Worm (Caenorhabditis elegans) whole organism, L4 larva: Measurements from ENCODE around the gene ddn-1.

Experiments used
- F10B5.3 ChIP-seq: sonication (generic microtip); optimal IDR thresholded peaks from 2 replicates; lab custom pipeline; 2016; ENCODE audit warnings: mild to moderate bottlenecking, missing genetic modification characterization, missing compliant biosample characterization
- F26F4.8 ChIP-seq: fragments of 200-800 bp; sonication (Bioruptor generic); conservative IDR thresholded peaks from 2 replicates; pipeline ENCODE4 v1.3.6; 2022; ENCODE audit warnings: missing genetic modification characterization, missing compliant biosample characterization
- F44E2.7 ChIP-seq: fragments of 200-800 bp; sonication (Bioruptor generic); IDR thresholded peaks from 2 replicates; pipeline ENCODE4 v2.1.2; 2022; ENCODE audit warnings: missing genetic modification characterization, missing compliant biosample characterization
- R02D3.7 ChIP-seq: fragments of 150-350 bp; sonication (generic microtip); optimal IDR thresholded peaks from 3 replicates; lab custom pipeline; 2014; ENCODE audit warnings: missing biosample characterization, missing genetic modification characterization
- Y105C5A.15 ChIP-seq: fragments of 200-800 bp; sonication (Bioruptor generic); IDR thresholded peaks from 2 replicates; pipeline ENCODE4 v1.3.6; 2022; ENCODE audit warnings: missing genetic modification characterization, missing compliant biosample characterization
- Y48G9A.11 ChIP-seq: fragments of 200-800 bp; sonication (Bioruptor generic); IDR thresholded peaks from 2 replicates; pipeline ENCODE4 v1.3.6; 2022; ENCODE audit warnings: missing genetic modification reagents, missing genetic modification characterization, missing compliant biosample characterization
- Y5F2A.4 ChIP-seq: fragments of 200-800 bp; sonication (Bioruptor generic); optimal IDR thresholded peaks from 2 replicates; lab custom pipeline; 2018; ENCODE audit warnings: mild to moderate bottlenecking, missing genetic modification characterization, missing compliant biosample characterization
- ZK546.5 ChIP-seq, 2 experiments: sonication (generic microtip); optimal IDR thresholded peaks; 2 replicates each; lab custom pipeline; 2017; ENCODE audit warnings: missing biosample characterization in 2 of 2, missing genetic modification characterization in 2 of 2
- aha-1 ChIP-seq: fragments of 150-350 bp; peaks from one replicate; lab custom pipeline; 2014; ENCODE audit warnings: missing biosample characterization, missing genetic modification characterization
- ceh-44 ChIP-seq: fragments of 200-800 bp; sonication (Bioruptor generic); IDR thresholded peaks from 2 replicates; pipeline ENCODE4 v1.3.6; 2022; ENCODE audit warnings: missing genetic modification reagents, missing genetic modification characterization, missing compliant biosample characterization
- ceh-62 ChIP-seq: sonication (generic microtip); optimal IDR thresholded peaks from 2 replicates; lab custom pipeline; 2017; ENCODE audit warnings: missing biosample characterization, missing genetic modification characterization
- ctbp-1 ChIP-seq: fragments of 200-800 bp; sonication (Bioruptor generic); IDR thresholded peaks from 2 replicates; pipeline ENCODE4 v1.3.6; 2022; ENCODE audit warnings: missing genetic modification reagents, missing genetic modification characterization, missing compliant biosample characterization
- daf-12 ChIP-seq: fragments of 150-350 bp; optimal IDR thresholded peaks from 2 replicates; lab custom pipeline; 2014; ENCODE audit warnings: missing biosample characterization, missing genetic modification reagents, missing genetic modification characterization
- daf-16 ChIP-seq, 3 experiments: sonication (generic microtip); optimal IDR thresholded peaks; 2 replicates each; lab custom pipeline; 2016 to 2017; ENCODE audit warnings: missing genetic modification characterization in 3 of 3, missing genetic modification reagents in 3 of 3, mild to moderate bottlenecking in 2 of 3, missing compliant biosample characterization in 2 of 3, missing biosample characterization in 1 of 3, moderate library complexity in 1 of 3
- duxl-1 ChIP-seq: sonication (generic microtip); optimal IDR thresholded peaks from 2 replicates; lab custom pipeline; 2016; ENCODE audit warnings: mild to moderate bottlenecking, missing genetic modification characterization, moderate library complexity, missing compliant biosample characterization; ENCODE audit not compliant: poor library complexity
- dve-1 ChIP-seq: sonication (generic microtip); optimal IDR thresholded peaks from 2 replicates; lab custom pipeline; 2017; ENCODE audit warnings: antibody characterized with exemption, mild to moderate bottlenecking, missing genetic modification characterization, missing compliant biosample characterization; ENCODE audit not compliant: insufficient read depth
- egl-43 ChIP-seq: fragments of 200-800 bp; sonication (Bioruptor generic); IDR thresholded peaks from 2 replicates; pipeline ENCODE4 v1.3.6; 2022; ENCODE audit warnings: missing genetic modification reagents, missing genetic modification characterization, missing compliant biosample characterization
- fkh-10 ChIP-seq: fragments of 150-350 bp; optimal IDR thresholded peaks from 2 replicates; lab custom pipeline; 2014; ENCODE audit warnings: missing biosample characterization, missing genetic modification reagents, missing genetic modification characterization
- hif-1 ChIP-seq, 2 experiments: sonication (generic microtip); optimal IDR thresholded peaks; 2 replicates each; lab custom pipeline; 2016 to 2017; ENCODE audit warnings: missing compliant biosample characterization in 2 of 2, missing genetic modification characterization in 2 of 2, missing genetic modification reagents in 2 of 2, missing genotype in 2 of 2, mild to moderate bottlenecking in 1 of 2
- lim-7 ChIP-seq: fragments of 200-800 bp; sonication (Bioruptor generic); IDR thresholded peaks from 2 replicates; pipeline ENCODE4 v1.3.6; 2022; ENCODE audit warnings: missing genetic modification characterization, missing compliant biosample characterization
- lin-15B ChIP-seq: fragments of 150-350 bp; sonication (generic microtip); optimal IDR thresholded peaks from 3 replicates; lab custom pipeline; 2014; ENCODE audit warnings: missing biosample characterization, missing genetic modification characterization
- lin-38 ChIP-seq: fragments of 200-800 bp; sonication (Bioruptor generic); IDR thresholded peaks from 2 replicates; pipeline ENCODE4 v1.3.6; 2022; ENCODE audit warnings: missing genetic modification reagents, missing genetic modification characterization, missing compliant biosample characterization
- lir-3 ChIP-seq: sonication (generic microtip); optimal IDR thresholded peaks from 2 replicates; lab custom pipeline; 2016; ENCODE audit warnings: mild to moderate bottlenecking, missing genetic modification characterization, missing compliant biosample characterization
- mdt-29 ChIP-seq: fragments of 200-800 bp; sonication (Bioruptor generic); IDR thresholded peaks from 2 replicates; pipeline ENCODE4 v1.3.6; 2022; ENCODE audit warnings: missing genetic modification reagents, missing genetic modification characterization, missing compliant biosample characterization
- mep-1 ChIP-seq: fragments of 150-350 bp; sonication (generic microtip); optimal IDR thresholded peaks from 3 replicates; lab custom pipeline; 2014; ENCODE audit warnings: missing biosample characterization, missing genetic modification characterization
- mes-2 ChIP-seq: sonication (generic microtip); optimal IDR thresholded peaks from 2 replicates; lab custom pipeline; 2016; ENCODE audit warnings: missing genotype, mild to moderate bottlenecking, missing genetic modification characterization, missing compliant biosample characterization; ENCODE audit not compliant: poor library complexity, severe bottlenecking
- nhr-10 ChIP-seq: fragments of 150-350 bp; optimal IDR thresholded peaks from 2 replicates; lab custom pipeline; 2014; ENCODE audit warnings: missing biosample characterization, missing genetic modification characterization
- nhr-111 ChIP-seq: fragments of 200-800 bp; sonication (Bioruptor generic); optimal IDR thresholded peaks from 2 replicates; lab custom pipeline; 2018; ENCODE audit warnings: mild to moderate bottlenecking, missing genetic modification characterization, missing compliant biosample characterization
- nhr-237 ChIP-seq: sonication (generic microtip); optimal IDR thresholded peaks from 2 replicates; lab custom pipeline; 2017; ENCODE audit warnings: missing biosample characterization, missing genetic modification characterization
- nhr-28 ChIP-seq: fragments of 150-350 bp; optimal IDR thresholded peaks from 2 replicates; lab custom pipeline; 2014; ENCODE audit warnings: missing biosample characterization, missing genetic modification characterization
- nhr-41 ChIP-seq: fragments of 200-800 bp; sonication (Bioruptor generic); IDR thresholded peaks from 2 replicates; pipeline ENCODE4 v1.3.6; 2022; ENCODE audit warnings: missing genetic modification reagents, missing genetic modification characterization, missing compliant biosample characterization
- nhr-42 ChIP-seq: fragments of 200-800 bp; sonication (Bioruptor generic); IDR thresholded peaks from 2 replicates; pipeline ENCODE4 v1.3.6; 2022; ENCODE audit warnings: missing genetic modification characterization, missing compliant biosample characterization
- nhr-6 ChIP-seq: fragments of 150-350 bp; optimal IDR thresholded peaks from 2 replicates; lab custom pipeline; 2014; ENCODE audit warnings: missing biosample characterization, missing genetic modification characterization
- pqm-1 ChIP-seq: sonication (generic microtip); optimal IDR thresholded peaks from 2 replicates; lab custom pipeline; 2017; ENCODE audit warnings: missing biosample characterization, missing genetic modification characterization
- rbr-2 ChIP-seq: sonication (generic microtip); optimal IDR thresholded peaks from 2 replicates; lab custom pipeline; 2016; ENCODE audit warnings: missing genotype, missing genetic modification characterization, missing compliant biosample characterization
- snpc-1.2 ChIP-seq: fragments of 200-800 bp; sonication (Bioruptor generic); IDR thresholded peaks from 2 replicates; pipeline ENCODE4 v1.3.6; 2022; ENCODE audit warnings: missing genetic modification reagents, missing genetic modification characterization, missing compliant biosample characterization
- spr-1 ChIP-seq: sonication (generic microtip); optimal IDR thresholded peaks from 2 replicates; lab custom pipeline; 2016; ENCODE audit warnings: mild to moderate bottlenecking, missing genetic modification characterization, missing compliant biosample characterization
- tra-1 ChIP-seq: fragments of 200-800 bp; sonication (Bioruptor generic); IDR thresholded peaks from 2 replicates; pipeline ENCODE4 v1.3.6; 2022; ENCODE audit warnings: missing genetic modification reagents, missing genetic modification characterization, missing compliant biosample characterization
- unc-39 ChIP-seq: sonication (generic microtip); optimal IDR thresholded peaks from 2 replicates; lab custom pipeline; 2017; ENCODE audit warnings: missing biosample characterization, missing genetic modification characterization
- zfp-3 ChIP-seq: fragments of 200-800 bp; sonication (Bioruptor generic); conservative IDR thresholded peaks from 2 replicates; pipeline ENCODE4 v1.3.6; 2022; ENCODE audit warnings: missing genetic modification reagents, missing genetic modification characterization, missing compliant biosample characterization
- zip-11 ChIP-seq: fragments of 200-800 bp; sonication (Bioruptor generic); IDR thresholded peaks from 2 replicates; pipeline ENCODE4 v1.3.6; 2022; ENCODE audit warnings: missing genetic modification characterization, missing compliant biosample characterization
- zip-2 ChIP-seq: fragments of 150-350 bp; optimal IDR thresholded peaks from 2 replicates; lab custom pipeline; 2014; ENCODE audit warnings: missing biosample characterization, missing genetic modification characterization
- ztf-11 ChIP-seq: fragments of 150-350 bp; optimal IDR thresholded peaks from 2 replicates; lab custom pipeline; 2014; ENCODE audit warnings: missing biosample characterization, missing genetic modification characterization
- ztf-7 ChIP-seq: fragments of 150-350 bp; optimal IDR thresholded peaks from 2 replicates; lab custom pipeline; 2014; ENCODE audit warnings: missing biosample characterization, missing genetic modification characterization

The ddn-1 gene

ce11 chrV:8745858-8746257, 14.5 kb downstream of the ddn-1 start, which contains the start of gene B0507.6:
Gene B0507.6 (plus strand): TSS chrV:8746158.
- no peak for TF ChIP-seq zip-11 (GFP tag; lab: Robert Waterston, UW)
- no peak for TF ChIP-seq lin-15B
- TF ChIP-seq fkh-10 (GFP tag; lab: Kevin White, UChicago), result no peak
- TF ChIP-seq mep-1 (tag; lab: Kevin White, UChicago), result no peak
- no peak for TF ChIP-seq nhr-237 (tag; lab: Kevin White, UChicago)
- no peak for TF ChIP-seq ceh-44 (GFP tag; lab: Robert Waterston, UW)

- TF ChIP-seq hif-1 (tag; optimal IDR thresholded peaks at IDR 0.05; lab: Kevin White, UChicago), result no peak
- peak; percentile 13 for TF ChIP-seq aha-1
- no peak for TF ChIP-seq daf-16 (GFP tag; optimal IDR thresholded peaks at IDR 0.05; lab: Kevin White, UChicago)
- TF ChIP-seq daf-16 (tag; optimal IDR thresholded peaks at IDR 0.05; lab: Kevin White, UChicago), result peak; percentile 59
These were observed 21.2 kb downstream of the ddn-1 start, which contains the start of gene ZC196.2 for ce11 chrV:8739136-8739535. Gene ZC196.2 (plus strand): TSS chrV:8739436.

ce11 chrV:8736369-8736768, 23.9 kb downstream of the ddn-1 start, which contains the start of gene ZC196.3:
Gene ZC196.3 (plus strand): TSS chrV:8736669.
- TF ChIP-seq lim-7 (GFP tag; lab: Robert Waterston, UW), result no peak
- no peak for TF ChIP-seq unc-39 (tag; lab: Kevin White, UChicago)
- TF ChIP-seq ztf-7 (tag; lab: Kevin White, UChicago), result no peak
- TF ChIP-seq nhr-42 (GFP tag; lab: Robert Waterston, UW), result no peak
- no peak for TF ChIP-seq tra-1 (GFP tag; lab: Robert Waterston, UW)
- no peak for TF ChIP-seq ctbp-1 (GFP tag; lab: Robert Waterston, UW)
- TF ChIP-seq F44E2.7 (GFP tag; lab: Robert Waterston, UW), result no peak
- no peak for TF ChIP-seq Y48G9A.11 (GFP tag; lab: Robert Waterston, UW)
- no peak for TF ChIP-seq nhr-237 (tag; lab: Kevin White, UChicago)
- no peak for TF ChIP-seq Y5F2A.4 (GFP tag; lab: Kevin White, UChicago)
- TF ChIP-seq lin-15B, result no peak
- TF ChIP-seq R02D3.7 (tag; lab: Kevin White, UChicago), result no peak
- TF ChIP-seq zip-11 (GFP tag; lab: Robert Waterston, UW), result no peak
- no peak for TF ChIP-seq nhr-41
- no peak for TF ChIP-seq egl-43 (GFP tag; lab: Robert Waterston, UW)
- no peak for TF ChIP-seq nhr-111
- TF ChIP-seq daf-12 (tag; lab: Kevin White, UChicago), result no peak

- TF ChIP-seq pqm-1 (tag; lab: Kevin White, UChicago) (peak; percentile 76), zip-2 (tag; lab: Kevin White, UChicago) (no peak), nhr-28 (peak; percentile 16), daf-16 (GFP tag; optimal IDR thresholded peaks at IDR 0.05; lab: Kevin White, UChicago) (no peak), daf-16 (tag; optimal IDR thresholded peaks at IDR 0.05; lab: Kevin White, UChicago) (peak; percentile 74), F26F4.8 (GFP tag; lab: Robert Waterston, UW) (no peak), dve-1 (peak; percentile 39)
These were observed 27.4 kb downstream of the ddn-1 start, which contains the start of gene ZC196.4 for ce11 chrV:8732934-8733333. Gene ZC196.4 (plus strand): TSS chrV:8733106.

DNA sequence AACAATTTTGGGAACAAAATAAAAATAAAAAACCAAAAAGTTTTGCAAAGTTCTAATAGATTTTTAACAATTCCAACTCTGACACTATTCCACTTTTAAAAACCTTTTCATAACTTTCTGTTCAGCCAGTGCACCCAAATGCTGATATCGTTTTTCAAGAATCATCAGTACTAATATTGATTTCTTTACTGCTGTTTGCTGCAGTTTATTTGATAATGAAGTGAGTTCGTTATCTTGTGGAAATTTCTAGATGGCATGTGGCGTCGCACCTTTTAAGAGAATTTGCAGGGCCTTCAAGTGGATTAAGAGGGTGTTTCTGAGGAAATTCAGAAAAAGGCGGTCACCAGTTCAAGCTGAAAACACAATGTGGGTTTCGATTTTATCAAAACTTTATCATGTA, 29.3 kb downstream of the ddn-1 start:
- TF ChIP-seq zfp-3 (GFP tag; lab: Robert Waterston, UW), result no peak
- TF ChIP-seq mes-2 (tag; lab: Kevin White, UChicago), result no peak
- TF ChIP-seq ceh-62 (tag; lab: Kevin White, UChicago), result no peak
- TF ChIP-seq mep-1 (tag; lab: Kevin White, UChicago), result no peak
- TF ChIP-seq spr-1 (tag; lab: Kevin White, UChicago), result no peak
- no peak for TF ChIP-seq ZK546.5 (tag; optimal IDR thresholded peaks at IDR 0.05; lab: Kevin White, UChicago)
- TF ChIP-seq rbr-2, result no peak
- TF ChIP-seq ztf-11 (tag; lab: Kevin White, UChicago), result no peak
- no peak for TF ChIP-seq F10B5.3
- no peak for TF ChIP-seq snpc-1.2 (GFP tag; lab: Robert Waterston, UW)
- TF ChIP-seq Y48G9A.11 (GFP tag; lab: Robert Waterston, UW), result no peak
- TF ChIP-seq lir-3 (tag; lab: Kevin White, UChicago), result no peak
- TF ChIP-seq duxl-1, result no peak
- no peak for TF ChIP-seq lin-38
- TF ChIP-seq nhr-6, result no peak
- TF ChIP-seq nhr-28, result peak; percentile 3
- no peak for TF ChIP-seq hif-1 (tag; optimal IDR thresholded peaks at IDR 0.05; lab: Kevin White, UChicago)
- TF ChIP-seq nhr-10 (tag; lab: Kevin White, UChicago), result no peak
- TF ChIP-seq mdt-29 (GFP tag; lab: Robert Waterston, UW), result no peak
- TF ChIP-seq daf-12 (tag; lab: Kevin White, UChicago), result no peak
- TF ChIP-seq Y105C5A.15 (GFP tag; lab: Robert Waterston, UW), result no peak
